Worm (Caenorhabditis elegans) whole organism, late embryonic: ENCODE measurements around the gene Y62H9A.15.

ENCODE experiments used
- C08G9.2 ChIP-seq: sonication (generic microtip); optimal IDR thresholded peaks from 2 replicates; lab custom pipeline; 2016; ENCODE audit warnings: mild to moderate bottlenecking, missing genetic modification characterization, moderate library complexity, missing compliant biosample characterization
- C38D4.7 ChIP-seq: fragments of 200-800 bp; sonication (Bioruptor generic); optimal IDR thresholded peaks from 2 replicates; lab custom pipeline; 2018; ENCODE audit warnings: mild to moderate bottlenecking, missing genetic modification characterization, moderate library complexity, missing compliant biosample characterization
- F13H6.1 ChIP-seq: sonication (generic microtip); optimal IDR thresholded peaks from 2 replicates; lab custom pipeline; 2016; ENCODE audit warnings: missing genetic modification characterization, missing compliant biosample characterization
- K02D7.2 ChIP-seq: sonication (generic microtip); optimal IDR thresholded peaks from 2 replicates; lab custom pipeline; 2017; ENCODE audit warnings: mild to moderate bottlenecking, missing genetic modification characterization, missing compliant biosample characterization
- Y22D7AL.16 ChIP-seq: sonication (generic microtip); optimal IDR thresholded peaks from 2 replicates; lab custom pipeline; 2016; ENCODE audit warnings: missing genetic modification characterization, missing compliant biosample characterization
- ama-1 ChIP-seq: fragments of 150-350 bp; optimal IDR thresholded peaks from 2 replicates; lab custom pipeline; 2014
- ceh-14 ChIP-seq: sonication (generic microtip); optimal IDR thresholded peaks from 2 replicates; lab custom pipeline; 2016; ENCODE audit warnings: missing genotype, missing genetic modification characterization, missing compliant biosample characterization
- ceh-19 ChIP-seq: fragments of 200-800 bp; sonication (Bioruptor generic); optimal IDR thresholded peaks from 2 replicates; lab custom pipeline; 2018; ENCODE audit warnings: mild to moderate bottlenecking, missing genetic modification characterization, missing compliant biosample characterization
- ceh-22 ChIP-seq: sonication (generic microtip); optimal IDR thresholded peaks from 2 replicates; lab custom pipeline; 2017; ENCODE audit warnings: missing biosample characterization, missing genetic modification characterization
- ceh-45 ChIP-seq: fragments of 200-800 bp; sonication (Bioruptor generic); IDR thresholded peaks from 2 replicates; pipeline ENCODE4 v1.3.6; 2022; ENCODE audit warnings: missing genetic modification reagents, missing genetic modification characterization, missing compliant biosample characterization
- ceh-6 ChIP-seq: fragments of 200-800 bp; sonication (Bioruptor generic); optimal IDR thresholded peaks from 2 replicates; lab custom pipeline; 2018; ENCODE audit warnings: mild to moderate bottlenecking, missing genetic modification characterization, missing compliant biosample characterization
- che-1 ChIP-seq: sonication (generic microtip); optimal IDR thresholded peaks from 2 replicates; lab custom pipeline; 2016; ENCODE audit warnings: mild to moderate bottlenecking, missing genetic modification characterization, missing compliant biosample characterization
- dmd-4 ChIP-seq: sonication (generic microtip); optimal IDR thresholded peaks from 2 replicates; lab custom pipeline; 2016; ENCODE audit warnings: borderline replicate concordance, missing genetic modification characterization, missing compliant biosample characterization
- dve-1 ChIP-seq: sonication (generic microtip); optimal IDR thresholded peaks from 2 replicates; lab custom pipeline; 2017; ENCODE audit warnings: antibody characterized with exemption, mild to moderate bottlenecking, missing genetic modification characterization, missing compliant biosample characterization
- elt-4 ChIP-seq: sonication (generic microtip); optimal IDR thresholded peaks from 2 replicates; lab custom pipeline; 2016; ENCODE audit warnings: missing genetic modification characterization, missing compliant biosample characterization
- fkh-6 ChIP-seq: sonication (generic microtip); optimal IDR thresholded peaks from 2 replicates; lab custom pipeline; 2016; ENCODE audit warnings: missing genetic modification characterization, missing compliant biosample characterization
- gmeb-2 ChIP-seq: sonication (generic microtip); optimal IDR thresholded peaks from 2 replicates; lab custom pipeline; 2016; ENCODE audit warnings: missing genetic modification characterization, inconsistent platforms, missing compliant biosample characterization
- lin-11 ChIP-seq: fragments of 200-800 bp; sonication (Bioruptor generic); optimal IDR thresholded peaks from 2 replicates; lab custom pipeline; 2018; ENCODE audit warnings: mild to moderate bottlenecking, missing genetic modification characterization, missing compliant biosample characterization
- madf-2 ChIP-seq: sonication (generic microtip); optimal IDR thresholded peaks from 2 replicates; lab custom pipeline; 2017; ENCODE audit warnings: missing genetic modification characterization, missing compliant biosample characterization
- mec-3 ChIP-seq: sonication (generic microtip); optimal IDR thresholded peaks from 2 replicates; lab custom pipeline; 2016; ENCODE audit warnings: borderline replicate concordance, missing genetic modification characterization, missing compliant biosample characterization
- nhr-11 ChIP-seq: fragments of 150-350 bp; optimal IDR thresholded peaks from 2 replicates; lab custom pipeline; 2014; ENCODE audit warnings: missing biosample characterization, missing genetic modification characterization
- nhr-232 ChIP-seq: sonication (generic microtip); optimal IDR thresholded peaks from 2 replicates; lab custom pipeline; 2016; ENCODE audit warnings: missing genetic modification characterization, missing compliant biosample characterization
- odd-2 ChIP-seq: sonication (generic microtip); optimal IDR thresholded peaks from 2 replicates; lab custom pipeline; 2017; ENCODE audit warnings: antibody characterized with exemption, mild to moderate bottlenecking, missing genetic modification characterization, missing compliant biosample characterization
- pag-3 ChIP-seq: sonication (generic microtip); optimal IDR thresholded peaks from 2 replicates; lab custom pipeline; 2016; ENCODE audit warnings: missing compliant biosample characterization, missing genetic modification characterization, borderline replicate concordance
- pat-9 ChIP-seq: fragments of 200-800 bp; sonication (Bioruptor generic); optimal IDR thresholded peaks from 2 replicates; lab custom pipeline; 2018; ENCODE audit warnings: mild to moderate bottlenecking, missing genetic modification characterization, moderate library complexity, missing compliant biosample characterization
- pha-2 ChIP-seq: sonication (generic microtip); optimal IDR thresholded peaks from 2 replicates; lab custom pipeline; 2017; ENCODE audit warnings: mild to moderate bottlenecking, missing genetic modification characterization, missing compliant biosample characterization
- pha-4 ChIP-seq: fragments of 150-350 bp; optimal IDR thresholded peaks from 2 replicates; lab custom pipeline; 2018; ENCODE audit warnings: missing biosample characterization, missing genetic modification reagents, missing genetic modification characterization
- sdc-2 ChIP-seq: sonication (generic microtip); optimal IDR thresholded peaks from 2 replicates; lab custom pipeline; 2016; ENCODE audit warnings: missing genotype, missing genetic modification characterization, missing compliant biosample characterization
- sox-2 ChIP-seq: fragments of 200-800 bp; sonication (Bioruptor generic); IDR thresholded peaks from 2 replicates; pipeline ENCODE4 v1.3.6; 2022; ENCODE audit warnings: missing genetic modification reagents, missing genetic modification characterization, missing compliant biosample characterization
- sox-4 ChIP-seq: sonication (generic microtip); optimal IDR thresholded peaks from 2 replicates; lab custom pipeline; 2017; ENCODE audit warnings: mild to moderate bottlenecking, missing genetic modification characterization, inconsistent platforms, missing compliant biosample characterization
- syd-9 ChIP-seq: sonication (generic microtip); optimal IDR thresholded peaks from 2 replicates; lab custom pipeline; 2016; ENCODE audit warnings: mild to moderate bottlenecking, missing genetic modification characterization, moderate library complexity, missing compliant biosample characterization
- tbx-2 ChIP-seq: sonication (generic microtip); optimal IDR thresholded peaks from 2 replicates; lab custom pipeline; 2016; ENCODE audit warnings: missing genetic modification characterization, missing compliant biosample characterization
- tbx-7 ChIP-seq: sonication (generic microtip); optimal IDR thresholded peaks from 2 replicates; lab custom pipeline; 2016; ENCODE audit warnings: missing genotype, missing genetic modification characterization, missing compliant biosample characterization
- unc-42 ChIP-seq: sonication (generic microtip); optimal IDR thresholded peaks from 2 replicates; lab custom pipeline; 2016; ENCODE audit warnings: missing genotype, missing genetic modification characterization, missing compliant biosample characterization
- unc-55 ChIP-seq: sonication (generic microtip); optimal IDR thresholded peaks from 2 replicates; lab custom pipeline; 2017; ENCODE audit warnings: missing biosample characterization, missing genetic modification reagents, missing genetic modification characterization
- zip-5 ChIP-seq: sonication (generic microtip); optimal IDR thresholded peaks from 2 replicates; lab custom pipeline; 2016; ENCODE audit warnings: missing genetic modification characterization, missing compliant biosample characterization

Y62H9A.15 gene

ce11 chrX:11898040-11898439 lies 11.9 kb downstream of the Y62H9A.15 start, which contains the start of gene Y62H9A.9 (continued):
- TF ChIP-seq Y22D7AL.16 (no peak), elt-4 (tag; lab: Kevin White, UChicago) (no peak), pat-9 (no peak)

- no peak for TF ChIP-seq ceh-22
- TF ChIP-seq ceh-45 (GFP tag; lab: Robert Waterston, UW): no peak
- TF ChIP-seq ceh-19: no peak
- no peak for TF ChIP-seq fkh-6 (tag; lab: Kevin White, UChicago)
- no peak for TF ChIP-seq dmd-4
Observed at ce11 chrX:11896708-11897107, 13.2 kb downstream of the Y62H9A.15 start.

- no peak for TF ChIP-seq Y22D7AL.16
- no peak for TF ChIP-seq dve-1 (tag; lab: Kevin White, UChicago)
- no peak for TF ChIP-seq sox-4
- no peak for TF ChIP-seq sdc-2 (tag; lab: Kevin White, UChicago)
- TF ChIP-seq pha-2: no peak
- no peak for TF ChIP-seq tbx-7
- no peak for TF ChIP-seq che-1 (tag; lab: Kevin White, UChicago)
- TF ChIP-seq ceh-19: no peak
- no peak for TF ChIP-seq K02D7.2 (tag; lab: Kevin White, UChicago)
- no peak for TF ChIP-seq C38D4.7
- no peak for TF ChIP-seq zip-5
- TF ChIP-seq C08G9.2 (tag; lab: Kevin White, UChicago): no peak
- TF ChIP-seq mec-3 (tag; lab: Kevin White, UChicago): no peak
- TF ChIP-seq fkh-6 (tag; lab: Kevin White, UChicago): no peak
- no peak for TF ChIP-seq lin-11
Observed at ce11 chrX:11892328-11892727, 17.6 kb downstream of the Y62H9A.15 start, which contains the start of gene Y62H9A.8. Y62H9A.8 (minus strand) TSS chrX:11892428.

- TF ChIP-seq nhr-11 (tag; lab: Kevin White, UChicago) (no peak), madf-2 (tag; lab: Kevin White, UChicago) (no peak), F13H6.1 (tag; lab: Kevin White, UChicago) (no peak), C38D4.7 (no peak), ceh-14 (no peak), fkh-6 (tag; lab: Kevin White, UChicago) (no peak), ama-1 (lab: Kevin White, UChicago) (no peak), unc-55 (GFP tag; lab: Kevin White, UChicago) (no peak), syd-9 (tag; lab: Kevin White, UChicago) (no peak), pha-4 (tag; lab: Kevin White, UChicago) (no peak), gmeb-2 (tag; lab: Kevin White, UChicago) (no peak), ceh-6 (no peak), nhr-232 (tag; lab: Kevin White, UChicago) (no peak), pag-3 (no peak)
Observed at ce11 chrX:11885577-11885976, 24.4 kb downstream of the Y62H9A.15 start, which contains the start of gene Y62H9A.7. Y62H9A.7 (minus strand) TSS chrX:11885677.

- TF ChIP-seq tbx-2 (no peak), ceh-14 (no peak), ceh-6 (no peak)
Observed at ce11 chrX:11882800-11883199, 27.1 kb downstream of the Y62H9A.15 start, which contains the start of the genes Y62H9A.5 and ule-5. Y62H9A.5 (minus strand) TSS chrX:11882900. ule-5 (plus strand) TSS chrX:11883127.

ce11 chrX:11879871-11880270 lies 30.1 kb downstream of the Y62H9A.15 start, which contains the start of the genes Y62H9A.3 and Y62H9A.4:
Y62H9A.3 (minus strand) TSS chrX:11879971.
Y62H9A.4 (plus strand) TSS chrX:11880126.
- no peak for TF ChIP-seq unc-42 (tag; lab: Kevin White, UChicago)
- no peak for TF ChIP-seq odd-2 (tag; lab: Kevin White, UChicago)
- no peak for TF ChIP-seq Y22D7AL.16
- TF ChIP-seq mec-3 (tag; lab: Kevin White, UChicago): no peak
- TF ChIP-seq zip-5: no peak
- TF ChIP-seq sox-2 (GFP tag; lab: Robert Waterston, UW): no peak
